Worm (Caenorhabditis elegans) whole organism, L3 larva: ENCODE data around the gene C09G9.3.

Source experiments
- nhr-237 ChIP-seq: fragments of 150-350 bp; optimal IDR thresholded peaks from 2 replicates; lab custom pipeline; 2014; ENCODE audit warnings: missing biosample characterization, missing genetic modification characterization
- pha-4 ChIP-seq: fragments of 150-350 bp; optimal IDR thresholded peaks from 2 replicates; lab custom pipeline; 2014; ENCODE audit warnings: missing biosample characterization, missing genetic modification reagents, missing genetic modification characterization
- zag-1 ChIP-seq: fragments of 150-350 bp; optimal IDR thresholded peaks from 2 replicates; lab custom pipeline; 2014; ENCODE audit warnings: missing biosample characterization, missing genetic modification characterization

- no peak for TF ChIP-seq zag-1 (tag; lab: Kevin White, UChicago)
- TF ChIP-seq nhr-237 = no peak
- TF ChIP-seq pha-4 = no peak
These were observed 41.3 kb upstream of the C09G9.3 start for ce11 chrIV:8914187-8914586.
